Fruit fly (Drosophila melanogaster): Measurements from ENCODE around the gene CG11357.

The CG11357 gene

dm6 chr3L:4543807-4544197 lies 2.0 kb downstream of the CG11357 start (continued):
- no peak for TF ChIP-seq HLHmδ (GFP tag; optimal IDR thresholded peaks at IDR 0.05)
- TF ChIP-seq ac (GFP tag; optimal IDR thresholded peaks at IDR 0.05), result no peak
- TF ChIP-seq otp (GFP tag; IDR thresholded peaks at IDR 0.05), result 0 out of 3 replicates have a peak, but pooled peaks have one; percentile 39
- peak in 1 of 2 experiments; percentile 33 for TF ChIP-seq Hr78 (GFP tag; optimal IDR thresholded peaks at IDR 0.05)
- peak; percentile 29; the same call in 1 of the 2 replicates for TF ChIP-seq vvl (GFP tag; IDR thresholded peaks at IDR 0.05)
- no peak for TF ChIP-seq CG4820 (GFP tag; optimal IDR thresholded peaks at IDR 0.05)
- TF ChIP-seq chinmo (GFP tag; IDR thresholded peaks at IDR 0.05; ENCODE audit: partially characterized antibody), result no peak
- 0 out of 3 replicates have a peak, but pooled peaks have one; percentile 10 for TF ChIP-seq Dbx (GFP tag; IDR thresholded peaks at IDR 0.05)
- 0 out of 3 replicates have a peak, but pooled peaks have one; percentile 35 for TF ChIP-seq ci (GFP tag; IDR thresholded peaks at IDR 0.05)
- no peak for TF ChIP-seq wek (GFP tag; optimal IDR thresholded peaks at IDR 0.05)
- no peak for TF ChIP-seq Taf1 (GFP tag; IDR thresholded peaks at IDR 0.05)
- TF ChIP-seq Mes4 (GFP tag; optimal IDR thresholded peaks at IDR 0.05), result no peak
- TF ChIP-seq CG3995 (GFP tag; optimal IDR thresholded peaks at IDR 0.05), result peak; percentile 58
- peak; percentile 72 for TF ChIP-seq sug (tag; optimal IDR thresholded peaks at IDR 0.05)
- peak; percentile 1 for TF ChIP-seq CG15269 (tag; optimal IDR thresholded peaks at IDR 0.05)
- TF ChIP-seq CG17186 (GFP tag; optimal IDR thresholded peaks at IDR 0.05), result no peak
- no peak for TF ChIP-seq Atf3 (GFP tag; optimal IDR thresholded peaks at IDR 0.05)
- no peak for TF ChIP-seq Fer2 (tag; optimal IDR thresholded peaks at IDR 0.05)
- TF ChIP-seq crol (GFP tag; IDR thresholded peaks at IDR 0.05), result peak; percentile 86
- TF ChIP-seq peb (GFP tag; IDR thresholded peaks at IDR 0.05), result no peak
- TF ChIP-seq CG12769 (tag; optimal IDR thresholded peaks at IDR 0.05), result peak; percentile 16
- no peak for TF ChIP-seq CkIIα-i1 (GFP tag; IDR thresholded peaks at IDR 0.05)
- no peak for TF ChIP-seq ttk (GFP tag; IDR thresholded peaks at IDR 0.05)
- no peak for TF ChIP-seq mld (GFP tag; IDR thresholded peaks at IDR 0.05; ENCODE audit: partially characterized antibody)
- TF ChIP-seq ftz-f1 (GFP tag; optimal IDR thresholded peaks at IDR 0.05), result peak; percentile 7
- TF ChIP-seq CG7786 (GFP tag; optimal IDR thresholded peaks at IDR 0.05), result no peak
- TF ChIP-seq Med (GFP tag), result peak; percentile 78
- peak; percentile 32; the same call in 1 of the 3 replicates for TF ChIP-seq z (GFP tag; IDR thresholded peaks at IDR 0.05)
- 0 out of 3 replicates have a peak, but pooled peaks have one; percentile 12 for TF ChIP-seq HLH4C (GFP tag; IDR thresholded peaks at IDR 0.05; ENCODE audit: partially characterized antibody)
- TF ChIP-seq gce (GFP tag; IDR thresholded peaks at IDR 0.05), result no peak
- no peak for TF ChIP-seq mirr (GFP tag; optimal IDR thresholded peaks at IDR 0.05)
- no peak for TF ChIP-seq cas (GFP tag; IDR thresholded peaks at IDR 0.05)

- TF ChIP-seq Xrp1 (GFP tag; IDR thresholded peaks at IDR 0.05), result no peak
- peak; percentile 4 for TF ChIP-seq sens (GFP tag)
- no peak for TF ChIP-seq zen (tag; optimal IDR thresholded peaks at IDR 0.05)
- peak; percentile 68 for TF ChIP-seq sd (tag; optimal IDR thresholded peaks at IDR 0.05)
- TF ChIP-seq CG2199 (GFP tag; IDR thresholded peaks at IDR 0.05), result peak; percentile 91; the same call in 2 of the 3 replicates
- TF ChIP-seq Lim3 (GFP tag; IDR thresholded peaks at IDR 0.05), result no peak
Observed at dm6 chr3L:4544633-4545032, 2.8 kb downstream of the CG11357 start.

dm6 chr3L:4545138-4545537 lies 3.3 kb downstream of the CG11357 start:
- TF ChIP-seq CG17829 (tag; optimal IDR thresholded peaks at IDR 0.05), result no peak
- TF ChIP-seq dmrt11E (tag; optimal IDR thresholded peaks at IDR 0.05), result no peak
- no peak for TF ChIP-seq Asciz (GFP tag; optimal IDR thresholded peaks at IDR 0.05)
- no peak for TF ChIP-seq Doc3 (GFP tag; IDR thresholded peaks at IDR 0.05; ENCODE audit: partially characterized antibody)
- no peak for TF ChIP-seq MESR4 (GFP tag; optimal IDR thresholded peaks at IDR 0.05)
- no peak for TF ChIP-seq CG9817 (tag; optimal IDR thresholded peaks at IDR 0.05)
- no peak for TF ChIP-seq CG9727 (GFP tag; optimal IDR thresholded peaks at IDR 0.05)
- peak; percentile 34 for TF ChIP-seq Med (GFP tag)
- no peak for TF ChIP-seq onecut (GFP tag; IDR thresholded peaks at IDR 0.05)
- no peak for TF ChIP-seq bowl (GFP tag; IDR thresholded peaks at IDR 0.05)
- TF ChIP-seq slp2 (GFP tag; optimal IDR thresholded peaks at IDR 0.05), result no peak
- TF ChIP-seq CG11398 (GFP tag; optimal IDR thresholded peaks at IDR 0.05), result no peak
- TF ChIP-seq grau (tag; optimal IDR thresholded peaks at IDR 0.05), result no peak
- no peak for TF ChIP-seq Dref (GFP tag; IDR thresholded peaks at IDR 0.05)

Measured in whole organism, embryonic.